Fruit fly (Drosophila melanogaster) whole organism, embryonic: ENCODE results near the gene CG31468.

Source experiments
- CG10431 ChIP-seq: fragments of 200-800 bp; sonication (Bioruptor generic); optimal IDR thresholded peaks from 3 replicates; lab custom pipeline; 2018; ENCODE audit warnings: missing biosample characterization, mild to moderate bottlenecking, missing genetic modification characterization
- CG14667 ChIP-seq: fragments of 200-800 bp; sonication (Bioruptor generic); IDR thresholded peaks from 2 replicates; pipeline ENCODE4 v1.3.6; 2022; ENCODE audit warnings: missing biosample characterization, missing genetic modification characterization
- CG16813 ChIP-seq: fragments of 200-800 bp; sonication (Bioruptor generic); IDR thresholded peaks from 3 replicates; pipeline ENCODE4 v1.3.6; 2022; ENCODE audit warnings: missing biosample characterization, missing genetic modification characterization; ENCODE audit not compliant: partially characterized antibody
- CG17359 ChIP-seq: fragments of 200-800 bp; sonication (Bioruptor generic); optimal IDR thresholded peaks from 3 replicates; lab custom pipeline; 2018; ENCODE audit warnings: missing biosample characterization, mild to moderate bottlenecking, missing genetic modification characterization, moderate library complexity
- CG1832 ChIP-seq: fragments of 200-800 bp; sonication (Bioruptor generic); optimal IDR thresholded peaks from 2 replicates; lab custom pipeline; 2017; ENCODE audit warnings: missing biosample characterization, mild to moderate bottlenecking, missing genetic modification characterization, inconsistent platforms
- CG18599 ChIP-seq: fragments of 200-800 bp; sonication (Bioruptor generic); optimal IDR thresholded peaks from 3 replicates; lab custom pipeline; 2017; ENCODE audit warnings: missing biosample characterization, missing genetic modification characterization, mild to moderate bottlenecking, moderate library complexity, missing genetic modification reagents
- CG2129 ChIP-seq: fragments of 200-800 bp; sonication (Bioruptor generic); IDR thresholded peaks from 2 replicates; pipeline ENCODE4 v1.3.6; 2022; ENCODE audit warnings: missing biosample characterization, missing genetic modification characterization; ENCODE audit not compliant: partially characterized antibody
- CG4404 ChIP-seq: fragments of 200-800 bp; sonication (Bioruptor generic); IDR thresholded peaks from 2 replicates; pipeline ENCODE4 v1.3.6; 2022; ENCODE audit warnings: missing biosample characterization, missing genetic modification characterization
- CG4617 ChIP-seq: fragments of 200-800 bp; sonication (Bioruptor generic); optimal IDR thresholded peaks from 3 replicates; lab custom pipeline; 2016; ENCODE audit warnings: missing biosample characterization, missing genetic modification characterization, borderline replicate concordance
- CG6813 ChIP-seq: fragments of 200-800 bp; sonication (Bioruptor generic); optimal IDR thresholded peaks from 2 replicates; lab custom pipeline; 2017; ENCODE audit warnings: missing biosample characterization, missing genetic modification characterization, mild to moderate bottlenecking, moderate library complexity, missing genetic modification reagents
- CG7786 ChIP-seq: fragments of 200-800 bp; sonication (Bioruptor generic); optimal IDR thresholded peaks from 2 replicates; lab custom pipeline; 2016; ENCODE audit warnings: missing biosample characterization, missing genetic modification characterization
- CG8089 ChIP-seq: fragments of 200-800 bp; sonication (Bioruptor generic); optimal IDR thresholded peaks from 3 replicates; lab custom pipeline; 2016; ENCODE audit warnings: missing biosample characterization, missing genetic modification characterization
- CTCF ChIP-seq: fragments of 200-800 bp; sonication (Bioruptor generic); optimal IDR thresholded peaks from 2 replicates; lab custom pipeline; 2017; ENCODE audit warnings: missing biosample characterization, mild to moderate bottlenecking, missing genetic modification characterization, moderate library complexity
- D ChIP-seq, 2 experiments: fragments of 200-800 bp in 1 of 2; fragments of >200 bp in 1 of 2; sonication (Bioruptor generic) in 1 of 2; optimal IDR thresholded peaks; 2 replicates in 1 of 2; 3 replicates in 1 of 2; lab custom pipeline; 2017; ENCODE audit warnings: mild to moderate bottlenecking in 1 of 2, missing biosample characterization in 1 of 2, missing genetic modification characterization in 1 of 2, missing genetic modification reagents in 1 of 2
- Deaf1 ChIP-seq: fragments of 200-800 bp; optimal IDR thresholded peaks from 3 replicates; lab custom pipeline; 2019; ENCODE audit warnings: missing biosample characterization, mild to moderate bottlenecking, missing genetic modification characterization, moderate library complexity
- Ets97D ChIP-seq: fragments of 200-800 bp; sonication (Bioruptor generic); optimal IDR thresholded peaks from 3 replicates; lab custom pipeline; 2016; ENCODE audit warnings: missing biosample characterization, missing genetic modification characterization
- Gug ChIP-seq: fragments of 200-800 bp; sonication (Bioruptor generic); IDR thresholded peaks from 4 replicates; pipeline ENCODE4 v1.3.6; 2022; ENCODE audit warnings: missing biosample characterization, missing genetic modification characterization
- Hr39 ChIP-seq: fragments of >200 bp; optimal IDR thresholded peaks from 2 replicates; lab custom pipeline; 2017
- Hr78 ChIP-seq, 2 experiments: fragments of 200-800 bp in 1 of 2; fragments of >200 bp in 1 of 2; sonication (Bioruptor generic) in 1 of 2; optimal IDR thresholded peaks; 2 replicates each; lab custom pipeline; 2017 to 2019; ENCODE audit warnings: missing biosample characterization in 2 of 2, missing genetic modification characterization in 2 of 2, mild to moderate bottlenecking in 1 of 2, moderate library complexity in 1 of 2
- Jarid2 ChIP-seq: fragments of 200-800 bp; sonication (Bioruptor generic); optimal IDR thresholded peaks from 3 replicates; lab custom pipeline; 2017; ENCODE audit warnings: mild to moderate bottlenecking, missing biosample characterization, missing genetic modification reagents, missing genetic modification characterization
- Lim3 ChIP-seq: fragments of 200-800 bp; sonication (Bioruptor generic); IDR thresholded peaks from 2 replicates; pipeline ENCODE4 v1.3.6; 2022; ENCODE audit warnings: missing biosample characterization, missing genetic modification characterization
- Lpt ChIP-seq: fragments of >200 bp; optimal IDR thresholded peaks from 2 replicates; lab custom pipeline; 2018; ENCODE audit warnings: missing biosample characterization, missing genetic modification characterization
- Mes4 ChIP-seq: fragments of 200-800 bp; sonication (Bioruptor generic); optimal IDR thresholded peaks from 2 replicates; lab custom pipeline; 2016; ENCODE audit warnings: missing biosample characterization, missing genetic modification characterization
- Opbp ChIP-seq: fragments of 200-800 bp; sonication (Bioruptor generic); IDR thresholded peaks from 3 replicates; pipeline ENCODE4 v1.3.6; 2022; ENCODE audit warnings: missing biosample characterization, missing genetic modification characterization; ENCODE audit not compliant: partially characterized antibody
- Trl ChIP-seq, 3 experiments: fragments of >200 bp in 2 of 3; fragments of 200-800 bp in 1 of 3; sonication (Bioruptor generic) in 1 of 3; optimal IDR thresholded peaks; 2 replicates in 1 of 3; 3 replicates in 2 of 3; lab custom pipeline; 2016 to 2017; ENCODE audit warnings: missing biosample characterization in 1 of 3, missing genetic modification characterization in 1 of 3
- az2 ChIP-seq: fragments of 200-800 bp; sonication (Bioruptor generic); optimal IDR thresholded peaks from 3 replicates; lab custom pipeline; 2016; ENCODE audit warnings: missing biosample characterization, missing genetic modification characterization
- bcd ChIP-seq: fragments of 200-800 bp; sonication (Bioruptor generic); optimal IDR thresholded peaks from 2 replicates; lab custom pipeline; 2017; ENCODE audit warnings: missing biosample characterization, mild to moderate bottlenecking, missing genetic modification characterization
- bigmax ChIP-seq: fragments of 200-800 bp; sonication (Bioruptor generic); optimal IDR thresholded peaks from 2 replicates; lab custom pipeline; 2018; ENCODE audit warnings: missing biosample characterization, mild to moderate bottlenecking, missing genetic modification characterization
- ci ChIP-seq: fragments of 200-800 bp; sonication (Bioruptor generic); IDR thresholded peaks from 3 replicates; pipeline ENCODE4 v1.3.6; 2022; ENCODE audit warnings: missing biosample characterization, missing genetic modification characterization
- crol ChIP-seq: fragments of 200-800 bp; sonication (Bioruptor generic); IDR thresholded peaks from 2 replicates; pipeline ENCODE4 v1.3.6; 2022; ENCODE audit warnings: missing biosample characterization, missing genetic modification characterization
- crp ChIP-seq, 2 experiments: fragments of 200-800 bp; sonication (Bioruptor generic); optimal IDR thresholded peaks; 2 replicates in 1 of 2; 3 replicates in 1 of 2; lab custom pipeline; 2017; ENCODE audit warnings: missing biosample characterization in 2 of 2, missing genetic modification characterization in 2 of 2, mild to moderate bottlenecking in 1 of 2, moderate library complexity in 1 of 2
- dmrt99B ChIP-seq: fragments of 200-800 bp; sonication (Bioruptor generic); optimal IDR thresholded peaks from 2 replicates; lab custom pipeline; 2018; ENCODE audit warnings: missing biosample characterization, mild to moderate bottlenecking, missing genetic modification characterization, moderate library complexity
- emc ChIP-seq: fragments of 200-800 bp; sonication (Bioruptor generic); optimal IDR thresholded peaks from 2 replicates; lab custom pipeline; 2016; ENCODE audit warnings: missing biosample characterization, missing genetic modification characterization
- fd96Cb ChIP-seq: fragments of 200-800 bp; sonication (Bioruptor generic); optimal IDR thresholded peaks from 2 replicates; lab custom pipeline; 2018; ENCODE audit warnings: missing biosample characterization, mild to moderate bottlenecking, missing genetic modification characterization, moderate library complexity
- grau ChIP-seq: fragments of 200-800 bp; optimal IDR thresholded peaks from 3 replicates; lab custom pipeline; 2019; ENCODE audit warnings: missing biosample characterization, mild to moderate bottlenecking, missing genetic modification characterization, moderate library complexity
- grn ChIP-seq: fragments of 200-800 bp; sonication (Bioruptor generic); optimal IDR thresholded peaks from 3 replicates; lab custom pipeline; 2017; ENCODE audit warnings: missing biosample characterization, missing genetic modification characterization
- hbn ChIP-seq: fragments of 200-800 bp; sonication (Bioruptor generic); IDR thresholded peaks from 2 replicates; pipeline ENCODE4 v1.3.6; 2022; ENCODE audit warnings: missing biosample characterization, missing genetic modification characterization; ENCODE audit not compliant: partially characterized antibody
- ind ChIP-seq: fragments of 200-800 bp; sonication (Bioruptor generic); optimal IDR thresholded peaks from 3 replicates; lab custom pipeline; 2016; ENCODE audit warnings: missing biosample characterization, missing genetic modification characterization
- pan ChIP-seq, 4 experiments: fragments of >200 bp in 3 of 4; fragments of 200-800 bp in 1 of 4; sonication (Bioruptor generic) in 1 of 4; optimal IDR thresholded peaks in 3 of 4; IDR thresholded peaks in 1 of 4; 2 replicates each; pipeline versions ENCODE4 v1.3.6 to Lab custom; 2017 to 2022; ENCODE audit warnings: missing biosample characterization in 2 of 4, missing genetic modification characterization in 2 of 4, mixed read lengths in 1 of 4
- pfk ChIP-seq: fragments of 200-800 bp; sonication (Bioruptor generic); optimal IDR thresholded peaks from 2 replicates; lab custom pipeline; 2018; ENCODE audit warnings: missing biosample characterization, mild to moderate bottlenecking, missing genetic modification characterization, moderate library complexity
- pho ChIP-seq: fragments of 200-800 bp; sonication (Bioruptor generic); optimal IDR thresholded peaks from 2 replicates; lab custom pipeline; 2016; ENCODE audit warnings: missing biosample characterization, missing genetic modification characterization
- prd ChIP-seq, 3 experiments: fragments of >200 bp in 2 of 3; fragments of 200-800 bp in 1 of 3; sonication (Bioruptor generic) in 1 of 3; optimal IDR thresholded peaks in 2 of 3; IDR thresholded peaks in 1 of 3; 2 replicates in 2 of 3; 3 replicates in 1 of 3; pipeline versions ENCODE4 v1.3.6 to Lab custom; 2017 to 2022; ENCODE audit warnings: missing biosample characterization in 1 of 3, missing genetic modification characterization in 1 of 3
- pzg ChIP-seq: fragments of 200-800 bp; sonication (Bioruptor generic); optimal IDR thresholded peaks from 3 replicates; lab custom pipeline; 2018; ENCODE audit warnings: missing biosample characterization, mild to moderate bottlenecking, missing genetic modification characterization, moderate library complexity
- ranshi ChIP-seq: fragments of 200-800 bp; sonication (Bioruptor generic); IDR thresholded peaks from 2 replicates; pipeline ENCODE4 v1.3.6; 2022; ENCODE audit warnings: missing biosample characterization, missing genetic modification characterization
- so ChIP-seq: fragments of 200-800 bp; sonication (Bioruptor generic); IDR thresholded peaks from 3 replicates; pipeline ENCODE4 v1.3.6; 2022; ENCODE audit warnings: missing biosample characterization, missing genetic modification characterization
- stc ChIP-seq: fragments of 200-800 bp; sonication (Bioruptor generic); IDR thresholded peaks from 2 replicates; pipeline ENCODE4 v1.3.6; 2022; ENCODE audit warnings: missing biosample characterization, missing genetic modification characterization
- zen ChIP-seq: fragments of 200-800 bp; sonication (Bioruptor generic); optimal IDR thresholded peaks from 3 replicates; lab custom pipeline; 2018; ENCODE audit warnings: missing biosample characterization, mild to moderate bottlenecking, missing genetic modification characterization, moderate library complexity
- zfh2 ChIP-seq: fragments of 200-800 bp; sonication (Bioruptor generic); optimal IDR thresholded peaks from 2 replicates; lab custom pipeline; 2016; ENCODE audit warnings: missing biosample characterization, missing genetic modification characterization

The CG31468 gene

dm6 chr3R:23679911-23680336 is 20.2 kb downstream of the CG31468 start, which contains the start of gene eIF3d1 (continued):
- TF ChIP-seq prd (optimal IDR thresholded peaks at IDR 0.05; lab: Kevin White, UChicago) (no peak), prd (GFP tag; IDR thresholded peaks at IDR 0.05; lab: Robert Waterston, UW) (no peak), Hr78 (GFP tag; optimal IDR thresholded peaks at IDR 0.05; lab: Kevin White, UChicago) (no peak), ind (peak; percentile 4), CG4617 (GFP tag; lab: Kevin White, UChicago) (peak; percentile 89), CG18599 (no peak), D (optimal IDR thresholded peaks at IDR 0.05; lab: Kevin White, UChicago) (no peak), D (GFP tag; optimal IDR thresholded peaks at IDR 0.05; lab: Kevin White, UChicago) (no peak), ci (no peak), CG10431 (no peak), so (GFP tag; lab: Robert Waterston, UW) (no peak), CG1832 (GFP tag; lab: Kevin White, UChicago) (no peak), Deaf1 (tag; lab: Kevin White, UChicago) (no peak), bigmax (GFP tag; lab: Kevin White, UChicago) (peak; percentile 94), hbn (GFP tag; lab: Robert Waterston, UW) (no peak), crol (GFP tag; lab: Robert Waterston, UW) (no peak), CG17359 (tag; lab: Kevin White, UChicago) (no peak), zfh2 (GFP tag; lab: Kevin White, UChicago) (peak; percentile 22), CG8089 (GFP tag; lab: Kevin White, UChicago) (no peak), Mes4 (GFP tag; lab: Kevin White, UChicago) (no peak), Lim3 (GFP tag; lab: Robert Waterston, UW) (no peak), Hr39 (lab: Kevin White, UChicago) (no peak), CG6813 (GFP tag; lab: Kevin White, UChicago) (no peak), pan (optimal IDR thresholded peaks at IDR 0.05; lab: Kevin White, UChicago) (no peak), pan (GFP tag; optimal IDR thresholded peaks at IDR 0.05 in 1 of 2, IDR thresholded peaks at IDR 0.05 in 1 of 2) (no peak), dmrt99B (no peak), bcd (GFP tag; lab: Kevin White, UChicago) (peak; percentile 19), pzg (peak; percentile 95), CG16813 (0 out of 3 replicates have a peak, but pooled peaks have one; percentile 34), pfk (GFP tag; lab: Kevin White, UChicago) (no peak), Gug (GFP tag; lab: Robert Waterston, UW) (no peak), crp (GFP tag; optimal IDR thresholded peaks at IDR 0.05; lab: Kevin White, UChicago) (peak in 1 of 2 experiments; percentile 11), Trl (optimal IDR thresholded peaks at IDR 0.05; lab: Kevin White, UChicago) (no peak), Trl (GFP tag; optimal IDR thresholded peaks at IDR 0.05; lab: Kevin White, UChicago) (peak; percentile 11), Jarid2 (no peak), fd96Cb (no peak), grau (no peak), CTCF (peak; percentile 98), Opbp (GFP tag; lab: Robert Waterston, UW) (peak; percentile 41; the same call in 1 of the 3 replicates), CG14667 (GFP tag; lab: Robert Waterston, UW) (no peak), emc (GFP tag; lab: Kevin White, UChicago) (no peak), grn (no peak), pho (GFP tag; lab: Kevin White, UChicago) (no peak), CG7786 (no peak), CG2129 (GFP tag; lab: Robert Waterston, UW) (no peak), stc (GFP tag; lab: Robert Waterston, UW) (no peak), az2 (GFP tag; lab: Kevin White, UChicago) (no peak), CG4404 (GFP tag; lab: Robert Waterston, UW) (no peak), ranshi (GFP tag; lab: Robert Waterston, UW) (no peak), Lpt (no peak), Ets97D (peak; percentile 77), zen (no peak)
